Fruit fly (Drosophila melanogaster) whole organism, pupa: ENCODE results near the gene CG14618.

Experiments
- CG10348 ChIP-seq: fragments of 200-800 bp; sonication (Bioruptor generic); IDR thresholded peaks from 2 replicates; pipeline ENCODE4 v1.3.6; 2022; ENCODE audit warnings: missing biosample characterization, missing genetic modification characterization
- CG13204 ChIP-seq: fragments of 200-800 bp; sonication (Bioruptor generic); optimal IDR thresholded peaks from 2 replicates; lab custom pipeline; 2018; ENCODE audit warnings: missing biosample characterization, mild to moderate bottlenecking, missing genetic modification characterization, moderate library complexity
- CG14655 ChIP-seq: fragments of 200-800 bp; sonication (Bioruptor generic); optimal IDR thresholded peaks from 3 replicates; lab custom pipeline; 2017; ENCODE audit warnings: mild to moderate bottlenecking, missing biosample characterization, missing genetic modification reagents, missing genetic modification characterization
- CG15710 ChIP-seq: fragments of 200-800 bp; sonication (Bioruptor generic); optimal IDR thresholded peaks from 2 replicates; lab custom pipeline; 2018; ENCODE audit warnings: missing biosample characterization, mild to moderate bottlenecking, missing genetic modification characterization, moderate library complexity
- CG17806 ChIP-seq: fragments of 200-800 bp; sonication (Bioruptor generic); optimal IDR thresholded peaks from 2 replicates; lab custom pipeline; 2018; ENCODE audit warnings: missing biosample characterization, mild to moderate bottlenecking, missing genetic modification characterization, moderate library complexity
- CG32121 ChIP-seq: fragments of 200-800 bp; sonication (Bioruptor generic); IDR thresholded peaks from 2 replicates; pipeline ENCODE4 v1.3.6; 2022; ENCODE audit warnings: missing biosample characterization, missing genetic modification characterization
- CG34367 ChIP-seq: fragments of 200-800 bp; sonication (Bioruptor generic); optimal IDR thresholded peaks from 2 replicates; lab custom pipeline; 2018; ENCODE audit warnings: missing biosample characterization, mild to moderate bottlenecking, missing genetic modification characterization
- CG9948 ChIP-seq: fragments of 200-800 bp; sonication (Bioruptor generic); optimal IDR thresholded peaks from 2 replicates; lab custom pipeline; 2018; ENCODE audit warnings: missing biosample characterization, mild to moderate bottlenecking, missing genetic modification characterization, moderate library complexity
- D1 ChIP-seq: fragments of 200-800 bp; sonication (Bioruptor generic); optimal IDR thresholded peaks from 2 replicates; lab custom pipeline; 2018; ENCODE audit warnings: missing biosample characterization, mild to moderate bottlenecking, missing genetic modification characterization, moderate library complexity
- EcR ChIP-seq: fragments of 200-800 bp; sonication (Bioruptor generic); optimal IDR thresholded peaks from 3 replicates; lab custom pipeline; 2019; ENCODE audit warnings: missing biosample characterization, missing genetic modification characterization, mild to moderate bottlenecking, moderate library complexity, missing genetic modification reagents
- Ets98B ChIP-seq: fragments of 200-800 bp; sonication (Bioruptor generic); IDR thresholded peaks from 2 replicates; pipeline ENCODE4 v1.3.6; 2022; ENCODE audit warnings: missing biosample characterization, missing genetic modification characterization
- Pif1B ChIP-seq: fragments of 200-800 bp; sonication (Bioruptor generic); optimal IDR thresholded peaks from 3 replicates; lab custom pipeline; 2016; ENCODE audit warnings: missing biosample characterization, missing genetic modification characterization
- Snoo ChIP-seq: fragments of 200-800 bp; sonication (Bioruptor generic); optimal IDR thresholded peaks from 3 replicates; lab custom pipeline; 2017; ENCODE audit warnings: missing biosample characterization, mild to moderate bottlenecking, missing genetic modification characterization, inconsistent platforms

dm6 chrX:22514948-22515347 is 41.5 kb downstream of the CG14618 start, which contains the start of gene CG17600:
- TF ChIP-seq Pif1B (GFP tag; lab: Kevin White, UChicago) (no peak), CG32121 (no peak), CG13204 (GFP tag; lab: Kevin White, UChicago) (no peak), CG34367 (no peak), CG14655 (GFP tag; lab: Kevin White, UChicago) (no peak), Snoo (tag; lab: Kevin White, UChicago) (no peak), EcR (GFP tag; lab: Kevin White, UChicago) (no peak), CG9948 (tag; lab: Kevin White, UChicago) (no peak), CG15710 (no peak), D1 (tag; lab: Kevin White, UChicago) (no peak), CG10348 (no peak), Ets98B (GFP tag; lab: Robert Waterston, UW) (peak; percentile 24; the same call in 1 of the 2 replicates), CG17806 (tag; lab: Kevin White, UChicago) (no peak)
